Worm (Caenorhabditis elegans): ENCODE data around the gene T24C2.3.

T24C2.3 gene

DNA sequence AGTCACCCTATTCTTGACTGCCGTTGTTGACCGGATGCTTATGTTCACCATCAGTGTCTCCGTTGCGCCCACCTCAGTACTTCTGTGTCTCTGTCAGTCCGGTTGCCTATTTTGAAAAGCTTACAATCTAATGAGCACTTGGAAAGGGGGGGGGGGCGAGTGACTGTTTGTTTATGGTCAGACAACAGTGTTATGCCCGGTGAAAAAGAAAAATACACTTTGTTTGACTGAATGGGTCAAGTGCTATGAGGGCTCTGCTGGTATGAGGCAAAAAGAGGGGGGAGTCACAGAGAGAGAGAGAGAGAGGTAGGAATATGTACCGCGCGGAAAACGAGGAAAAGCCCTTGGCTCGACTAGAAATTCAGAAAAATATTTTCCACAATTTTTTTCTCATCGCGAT, 28.0 kb downstream of the T24C2.3 start:
- TF ChIP-seq lin-13 (tag; optimal IDR thresholded peaks at IDR 0.05) (no peak), nhr-2 (tag; optimal IDR thresholded peaks at IDR 0.05) (no peak), nhr-237 (tag; optimal IDR thresholded peaks at IDR 0.05) (peak; percentile 13), sptf-1 (tag; optimal IDR thresholded peaks at IDR 0.05) (peak; percentile 56), cnd-1 (tag; optimal IDR thresholded peaks at IDR 0.05) (peak; percentile 13)

ce11 chrX:14572419-14572818, 29.1 kb downstream of the T24C2.3 start, which contains the start of gene lron-1:
TSS of gene lron-1 (plus strand) at chrX:14572719.
- no peak for TF ChIP-seq nhr-76 (tag; optimal IDR thresholded peaks at IDR 0.05)
- no peak for TF ChIP-seq sem-2 (GFP tag; optimal IDR thresholded peaks at IDR 0.05)
- no peak for TF ChIP-seq sptf-1 (tag; optimal IDR thresholded peaks at IDR 0.05)
- TF ChIP-seq nhr-2 (tag; optimal IDR thresholded peaks at IDR 0.05): no peak

ce11 chrX:14575920-14576319, 32.6 kb downstream of the T24C2.3 start:
- TF ChIP-seq mep-1 (tag; optimal IDR thresholded peaks at IDR 0.05) (no peak), nhr-2 (tag; optimal IDR thresholded peaks at IDR 0.05) (peak; percentile 78), unc-62 (GFP tag; optimal IDR thresholded peaks at IDR 0.05) (peak; percentile 86), lin-13 (tag; optimal IDR thresholded peaks at IDR 0.05) (no peak), nhr-76 (tag; optimal IDR thresholded peaks at IDR 0.05) (no peak), elt-1 (tag; optimal IDR thresholded peaks at IDR 0.05; ENCODE audit: borderline replicate concordance, insufficient read depth) (peak; percentile 82), ces-1 (GFP tag; optimal IDR thresholded peaks at IDR 0.05) (no peak)

DNA sequence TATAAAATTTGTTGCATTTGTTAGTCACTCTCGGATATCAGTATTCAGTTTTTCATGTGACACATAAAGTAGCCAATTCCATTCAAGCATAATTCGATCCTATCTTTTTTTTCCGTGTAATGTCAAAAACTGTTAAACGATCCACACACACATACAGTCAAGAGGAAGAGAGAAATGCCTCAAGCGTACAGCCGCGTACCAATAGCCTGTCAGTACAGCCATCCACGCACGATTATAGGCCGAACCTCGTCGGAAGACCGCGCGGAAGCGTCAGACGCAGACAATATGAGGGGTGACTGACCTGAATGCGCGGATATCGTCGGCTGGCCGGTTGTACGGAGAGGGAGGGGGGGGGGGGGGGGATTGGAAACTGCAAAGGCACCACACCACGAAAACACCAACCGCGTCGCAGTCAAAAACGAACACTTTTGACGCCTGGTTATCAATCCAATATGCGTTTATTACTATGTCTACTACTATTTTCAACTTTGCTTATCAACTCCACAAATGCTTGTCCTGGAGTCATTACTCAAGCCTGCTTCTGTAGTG, 34.3 kb downstream of the T24C2.3 start, which contains the start of gene let-4:
let-4 (plus strand) TSS at position 357 of the 549 bp plus-strand sequence.
- no peak for TF ChIP-seq lin-32 (GFP tag; optimal IDR thresholded peaks at IDR 0.05)
- TF ChIP-seq unc-39 (tag; optimal IDR thresholded peaks at IDR 0.05): no peak
- TF ChIP-seq sem-2 (GFP tag; optimal IDR thresholded peaks at IDR 0.05): no peak
- TF ChIP-seq nhr-12 (tag; optimal IDR thresholded peaks at IDR 0.05): no peak
- peak; percentile 28 for TF ChIP-seq ceh-83 (GFP tag; optimal IDR thresholded peaks at IDR 0.05)
- no peak for TF ChIP-seq ceh-39 (tag; optimal IDR thresholded peaks at IDR 0.05)
- peak; percentile 59 for TF ChIP-seq sptf-1 (tag; optimal IDR thresholded peaks at IDR 0.05)
- peak; percentile 20 for TF ChIP-seq mls-2 (tag; optimal IDR thresholded peaks at IDR 0.05)
- no peak for TF ChIP-seq ceh-43 (GFP tag; optimal IDR thresholded peaks at IDR 0.05)
- no peak for TF ChIP-seq elt-1 (tag; optimal IDR thresholded peaks at IDR 0.05; ENCODE audit: borderline replicate concordance, insufficient read depth)
- peak; percentile 44 for TF ChIP-seq nhr-2 (tag; optimal IDR thresholded peaks at IDR 0.05)
- peak; percentile 2 for TF ChIP-seq M03D4.4 (tag; optimal IDR thresholded peaks at IDR 0.05)
- TF ChIP-seq nhr-28 (tag; optimal IDR thresholded peaks at IDR 0.05): no peak
- no peak for TF ChIP-seq lsy-2 (tag; optimal IDR thresholded peaks at IDR 0.05)
- peak; percentile 96 for TF ChIP-seq ham-2 (GFP tag; optimal IDR thresholded peaks at IDR 0.05)

DNA sequence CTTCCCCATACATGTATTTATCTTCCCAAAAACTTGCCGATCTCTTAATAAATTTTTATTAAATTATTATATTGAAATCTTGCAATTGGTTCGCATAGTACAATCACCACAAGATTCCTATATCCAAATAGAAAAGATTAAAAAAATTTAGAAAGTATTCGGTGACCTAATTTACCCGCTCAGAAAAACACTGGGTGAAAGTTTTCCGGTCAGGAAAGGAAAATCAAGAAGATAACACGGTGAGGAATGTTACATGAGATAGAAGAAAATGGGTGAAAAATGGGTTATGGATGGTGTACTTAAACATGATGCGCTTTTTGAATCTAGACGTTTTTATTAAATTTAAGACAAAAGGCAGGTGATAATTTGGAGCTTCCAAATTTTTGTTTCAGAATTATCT, 37.5 kb downstream of the T24C2.3 start:
- TF ChIP-seq sem-2 (GFP tag; optimal IDR thresholded peaks at IDR 0.05) (no peak), blmp-1 (tag; optimal IDR thresholded peaks at IDR 0.05) (peak; percentile 64)

DNA sequence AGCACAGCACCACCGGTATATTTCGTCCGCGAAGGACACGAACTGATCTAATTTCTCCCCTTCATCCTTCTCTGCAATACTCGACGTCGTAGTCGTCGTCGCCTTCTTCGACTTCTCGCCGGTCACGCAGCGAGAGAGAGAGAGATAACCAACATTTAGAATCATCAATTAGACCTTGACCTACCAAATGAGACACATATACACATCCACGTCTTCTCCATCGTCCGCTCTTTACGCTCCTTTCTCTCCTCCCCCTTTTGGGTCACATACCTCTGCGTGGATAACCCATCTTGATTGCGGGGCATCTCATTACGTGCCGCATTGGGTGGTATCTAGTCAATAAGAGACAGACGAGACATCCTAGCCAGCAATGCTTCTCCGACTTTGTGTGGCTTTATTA, 38.1 kb downstream of the T24C2.3 start, which contains the start of gene sym-1:
sym-1 (plus strand) TSS at position 194 of the 400 bp plus-strand sequence.
- peak; percentile 27 for TF ChIP-seq ceh-83 (GFP tag; optimal IDR thresholded peaks at IDR 0.05)
- no peak for TF ChIP-seq unc-62 (GFP tag; optimal IDR thresholded peaks at IDR 0.05)
- peak; percentile 27 for TF ChIP-seq nhr-2 (tag; optimal IDR thresholded peaks at IDR 0.05)
- TF ChIP-seq ham-2 (GFP tag; optimal IDR thresholded peaks at IDR 0.05): peak; percentile 89
- peak; percentile 84 for TF ChIP-seq elt-1 (tag; optimal IDR thresholded peaks at IDR 0.05; ENCODE audit: borderline replicate concordance, insufficient read depth)
- no peak for TF ChIP-seq nhr-12 (tag; optimal IDR thresholded peaks at IDR 0.05)
- peak; percentile 2 for TF ChIP-seq cnd-1 (tag; optimal IDR thresholded peaks at IDR 0.05)

DNA sequence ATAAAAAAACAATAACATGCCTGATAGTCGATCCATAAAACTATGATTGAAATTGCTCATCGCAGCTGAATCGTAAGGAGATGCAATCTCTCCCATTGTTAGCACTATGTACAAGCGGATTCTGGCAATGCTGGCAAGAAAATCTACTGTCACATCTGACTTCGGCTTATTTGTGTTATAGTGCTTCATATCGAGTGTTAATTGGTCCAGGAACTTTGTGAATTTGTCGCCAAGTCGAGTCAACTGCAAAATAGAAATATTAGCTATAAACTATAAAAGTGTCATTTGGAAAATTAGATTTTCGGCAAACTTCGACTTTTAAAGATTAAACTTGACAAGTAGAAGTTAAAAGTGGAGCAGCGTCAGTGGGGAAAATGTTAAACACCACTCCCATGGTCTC, 41.0 kb downstream of the T24C2.3 start:
- no peak for TF ChIP-seq lsy-2 (tag; optimal IDR thresholded peaks at IDR 0.05)
- TF ChIP-seq lin-32 (GFP tag; optimal IDR thresholded peaks at IDR 0.05): no peak
- no peak for TF ChIP-seq cnd-1 (tag; optimal IDR thresholded peaks at IDR 0.05)
- TF ChIP-seq nhr-2 (tag; optimal IDR thresholded peaks at IDR 0.05): no peak
- TF ChIP-seq drap-1 (GFP tag; optimal IDR thresholded peaks at IDR 0.05): no peak
- no peak for TF ChIP-seq blmp-1 (tag; optimal IDR thresholded peaks at IDR 0.05)
- no peak for TF ChIP-seq ceh-43 (GFP tag; optimal IDR thresholded peaks at IDR 0.05)
- no peak for TF ChIP-seq mep-1 (tag; optimal IDR thresholded peaks at IDR 0.05)
- TF ChIP-seq flh-1 (GFP tag; optimal IDR thresholded peaks at IDR 0.05): no peak
- TF ChIP-seq mls-2 (tag; optimal IDR thresholded peaks at IDR 0.05): no peak
- no peak for TF ChIP-seq bed-3 (GFP tag; optimal IDR thresholded peaks at IDR 0.05)
- no peak for TF ChIP-seq elt-3 (tag; optimal IDR thresholded peaks at IDR 0.05)
- TF ChIP-seq nhr-76 (tag; optimal IDR thresholded peaks at IDR 0.05): no peak

All from whole organism, mixed stage, embryonic.